Fruit fly (Drosophila melanogaster) whole organism, wandering third instar larva: ENCODE results near the gene ClpP.

Experiments used
- Dfd ChIP-seq: fragments of >200 bp; optimal IDR thresholded peaks from 2 replicates; lab custom pipeline; 2017; ENCODE audit warnings: missing biosample characterization, missing genetic modification characterization
- Hr78 ChIP-seq: fragments of >200 bp; optimal IDR thresholded peaks from 2 replicates; lab custom pipeline; 2017; ENCODE audit warnings: missing biosample characterization, missing genetic modification characterization
- Mio ChIP-seq: sonication (Bioruptor generic); optimal IDR thresholded peaks from 2 replicates; lab custom pipeline; 2016; ENCODE audit warnings: missing biosample characterization, missing genetic modification characterization
- Myc ChIP-seq: fragments of >200 bp; optimal IDR thresholded peaks from 2 replicates; lab custom pipeline; 2017
- fru ChIP-seq: fragments of 200-800 bp; sonication (Bioruptor generic); optimal IDR thresholded peaks from 3 replicates; lab custom pipeline; 2016; ENCODE audit warnings: missing biosample characterization, mild to moderate bottlenecking, missing genetic modification characterization
- lola ChIP-seq: fragments of >200 bp; optimal IDR thresholded peaks from 2 replicates; lab custom pipeline; 2017; ENCODE audit warnings: missing biosample characterization, missing genetic modification characterization
- pan ChIP-seq: fragments of >200 bp; optimal IDR thresholded peaks from 2 replicates; lab custom pipeline; 2017
- sage ChIP-seq: fragments of 200-800 bp; sonication (Bioruptor generic); optimal IDR thresholded peaks from 2 replicates; lab custom pipeline; 2016; ENCODE audit warnings: missing biosample characterization, mild to moderate bottlenecking, missing genetic modification characterization

dm6 chr2L:10395035-10395434 lies 38.4 kb downstream of the ClpP start:
- TF ChIP-seq Dfd (no peak), lola (GFP tag; lab: Kevin White, UChicago) (no peak), fru (no peak), sage (no peak), pan (lab: Kevin White, UChicago) (no peak), Mio (GFP tag; lab: Kevin White, UChicago) (no peak), Myc (no peak), Hr78 (GFP tag; lab: Kevin White, UChicago) (no peak)
